Worm (Caenorhabditis elegans) whole organism, L4 larva: ENCODE measurements around the gene K11H3.5.

Experiments used
- D1046.2 ChIP-seq: fragments of 200-800 bp; sonication (Bioruptor generic); IDR thresholded peaks from 2 replicates; pipeline ENCODE4 v1.3.6; 2022; ENCODE audit warnings: missing genetic modification characterization, missing compliant biosample characterization
- F26F4.8 ChIP-seq: fragments of 200-800 bp; sonication (Bioruptor generic); conservative IDR thresholded peaks from 2 replicates; pipeline ENCODE4 v1.3.6; 2022; ENCODE audit warnings: missing genetic modification characterization, missing compliant biosample characterization
- F44E2.7 ChIP-seq: fragments of 200-800 bp; sonication (Bioruptor generic); IDR thresholded peaks from 2 replicates; pipeline ENCODE4 v2.1.2; 2022; ENCODE audit warnings: missing genetic modification characterization, missing compliant biosample characterization
- F49E8.2 ChIP-seq: sonication (generic microtip); optimal IDR thresholded peaks from 2 replicates; lab custom pipeline; 2016; ENCODE audit warnings: missing compliant biosample characterization, mild to moderate bottlenecking, missing genetic modification characterization, borderline replicate concordance
- T20F7.1 ChIP-seq: fragments of 200-800 bp; sonication (Bioruptor generic); optimal IDR thresholded peaks from 2 replicates; lab custom pipeline; 2018; ENCODE audit warnings: mild to moderate bottlenecking, missing genetic modification characterization, missing compliant biosample characterization
- T26A8.4 ChIP-seq: fragments of 200-800 bp; sonication (Bioruptor generic); IDR thresholded peaks from 2 replicates; pipeline ENCODE4 v1.3.6; 2022; ENCODE audit warnings: missing genetic modification characterization, missing compliant biosample characterization
- Y48G9A.11 ChIP-seq: fragments of 200-800 bp; sonication (Bioruptor generic); IDR thresholded peaks from 2 replicates; pipeline ENCODE4 v1.3.6; 2022; ENCODE audit warnings: missing genetic modification reagents, missing genetic modification characterization, missing compliant biosample characterization
- aha-1 ChIP-seq: fragments of 150-350 bp; peaks from one replicate; lab custom pipeline; 2014; ENCODE audit warnings: missing biosample characterization, missing genetic modification characterization
- aly-2 ChIP-seq: sonication (generic microtip); optimal IDR thresholded peaks from 2 replicates; lab custom pipeline; 2018; ENCODE audit warnings: missing biosample characterization, missing genetic modification characterization
- arid-1 ChIP-seq: fragments of 200-800 bp; sonication (Bioruptor generic); conservative IDR thresholded peaks from 2 replicates; pipeline ENCODE4 v1.3.6; 2022; ENCODE audit warnings: missing genetic modification reagents, missing genetic modification characterization, missing compliant biosample characterization
- ceh-32 ChIP-seq: sonication (generic microtip); optimal IDR thresholded peaks from 2 replicates; lab custom pipeline; 2016; ENCODE audit warnings: mild to moderate bottlenecking, missing genetic modification characterization, missing compliant biosample characterization; ENCODE audit not compliant: poor library complexity
- ceh-44 ChIP-seq: fragments of 200-800 bp; sonication (Bioruptor generic); IDR thresholded peaks from 2 replicates; pipeline ENCODE4 v1.3.6; 2022; ENCODE audit warnings: missing genetic modification reagents, missing genetic modification characterization, missing compliant biosample characterization
- ceh-82 ChIP-seq: sonication (generic microtip); optimal IDR thresholded peaks from 2 replicates; lab custom pipeline; 2017; ENCODE audit warnings: missing biosample characterization, missing genetic modification characterization
- cey-2 ChIP-seq: sonication (generic microtip); optimal IDR thresholded peaks from 3 replicates; lab custom pipeline; 2017; ENCODE audit warnings: missing genetic modification characterization, mild to moderate bottlenecking, missing compliant biosample characterization, antibody characterized with exemption, borderline replicate concordance; ENCODE audit not compliant: insufficient read depth
- ctbp-1 ChIP-seq: fragments of 200-800 bp; sonication (Bioruptor generic); IDR thresholded peaks from 2 replicates; pipeline ENCODE4 v1.3.6; 2022; ENCODE audit warnings: missing genetic modification reagents, missing genetic modification characterization, missing compliant biosample characterization
- daf-12 ChIP-seq: fragments of 150-350 bp; optimal IDR thresholded peaks from 2 replicates; lab custom pipeline; 2014; ENCODE audit warnings: missing biosample characterization, missing genetic modification reagents, missing genetic modification characterization
- daf-16 ChIP-seq, 3 experiments: sonication (generic microtip); optimal IDR thresholded peaks; 2 replicates each; lab custom pipeline; 2016 to 2017; ENCODE audit warnings: missing genetic modification characterization in 3 of 3, missing genetic modification reagents in 3 of 3, mild to moderate bottlenecking in 2 of 3, missing compliant biosample characterization in 2 of 3, missing biosample characterization in 1 of 3, moderate library complexity in 1 of 3
- daf-19 ChIP-seq: fragments of 200-800 bp; sonication (Bioruptor generic); conservative IDR thresholded peaks from 2 replicates; pipeline ENCODE4 v1.3.6; 2022; ENCODE audit warnings: missing genetic modification characterization, missing compliant biosample characterization
- daf-8 ChIP-seq: fragments of 200-800 bp; sonication (Bioruptor generic); IDR thresholded peaks from 2 replicates; pipeline ENCODE4 v1.3.6; 2022; ENCODE audit warnings: missing genetic modification characterization, missing compliant biosample characterization
- dmd-9 ChIP-seq: fragments of 200-800 bp; sonication (Bioruptor generic); IDR thresholded peaks from 2 replicates; pipeline ENCODE4 v1.3.6; 2022; ENCODE audit warnings: missing genetic modification reagents, missing genetic modification characterization, missing compliant biosample characterization
- duxl-1 ChIP-seq: sonication (generic microtip); optimal IDR thresholded peaks from 2 replicates; lab custom pipeline; 2016; ENCODE audit warnings: mild to moderate bottlenecking, missing genetic modification characterization, moderate library complexity, missing compliant biosample characterization; ENCODE audit not compliant: poor library complexity
- dve-1 ChIP-seq: sonication (generic microtip); optimal IDR thresholded peaks from 2 replicates; lab custom pipeline; 2017; ENCODE audit warnings: antibody characterized with exemption, mild to moderate bottlenecking, missing genetic modification characterization, missing compliant biosample characterization; ENCODE audit not compliant: insufficient read depth
- egl-43 ChIP-seq: fragments of 200-800 bp; sonication (Bioruptor generic); IDR thresholded peaks from 2 replicates; pipeline ENCODE4 v1.3.6; 2022; ENCODE audit warnings: missing genetic modification reagents, missing genetic modification characterization, missing compliant biosample characterization
- hif-1 ChIP-seq, 2 experiments: sonication (generic microtip); optimal IDR thresholded peaks; 2 replicates each; lab custom pipeline; 2016 to 2017; ENCODE audit warnings: missing compliant biosample characterization in 2 of 2, missing genetic modification characterization in 2 of 2, missing genetic modification reagents in 2 of 2, missing genotype in 2 of 2, mild to moderate bottlenecking in 1 of 2
- hmg-1.1 ChIP-seq: fragments of 200-800 bp; sonication (Bioruptor generic); IDR thresholded peaks from 2 replicates; pipeline ENCODE4 v1.3.6; 2022; ENCODE audit warnings: missing genetic modification reagents, missing genetic modification characterization, missing compliant biosample characterization
- lin-1 ChIP-seq: fragments of 200-800 bp; sonication (Bioruptor generic); IDR thresholded peaks from 2 replicates; pipeline ENCODE4 v1.3.6; 2022; ENCODE audit warnings: missing genetic modification reagents, missing genetic modification characterization, missing compliant biosample characterization
- lir-3 ChIP-seq: sonication (generic microtip); optimal IDR thresholded peaks from 2 replicates; lab custom pipeline; 2016; ENCODE audit warnings: mild to moderate bottlenecking, missing genetic modification characterization, missing compliant biosample characterization
- lsy-2 ChIP-seq, 2 experiments: fragments of 150-350 bp in 1 of 2; sonication (generic microtip) in 1 of 2; optimal IDR thresholded peaks; 2 replicates each; lab custom pipeline; 2014 to 2017; ENCODE audit warnings: missing biosample characterization in 2 of 2, missing genetic modification characterization in 2 of 2
- mdl-1 ChIP-seq, 2 experiments: fragments of 150-350 bp in 1 of 2; sonication (generic microtip) in 1 of 2; optimal IDR thresholded peaks; 2 replicates each; lab custom pipeline; 2014 to 2017; ENCODE audit warnings: missing biosample characterization in 2 of 2, missing genetic modification characterization in 2 of 2
- mep-1 ChIP-seq: fragments of 150-350 bp; sonication (generic microtip); optimal IDR thresholded peaks from 3 replicates; lab custom pipeline; 2014; ENCODE audit warnings: missing biosample characterization, missing genetic modification characterization
- mes-2 ChIP-seq: sonication (generic microtip); optimal IDR thresholded peaks from 2 replicates; lab custom pipeline; 2016; ENCODE audit warnings: missing genotype, mild to moderate bottlenecking, missing genetic modification characterization, missing compliant biosample characterization; ENCODE audit not compliant: poor library complexity, severe bottlenecking
- mxl-2 ChIP-seq: fragments of 200-800 bp; sonication (Bioruptor generic); conservative IDR thresholded peaks from 2 replicates; pipeline ENCODE4 v1.3.6; 2022; ENCODE audit warnings: missing genetic modification reagents, missing genetic modification characterization, missing compliant biosample characterization
- nhr-10 ChIP-seq: fragments of 150-350 bp; optimal IDR thresholded peaks from 2 replicates; lab custom pipeline; 2014; ENCODE audit warnings: missing biosample characterization, missing genetic modification characterization
- nhr-11 ChIP-seq: fragments of 150-350 bp; optimal IDR thresholded peaks from 2 replicates; lab custom pipeline; 2014; ENCODE audit warnings: missing biosample characterization, missing genetic modification characterization
- nhr-111 ChIP-seq: fragments of 200-800 bp; sonication (Bioruptor generic); optimal IDR thresholded peaks from 2 replicates; lab custom pipeline; 2018; ENCODE audit warnings: mild to moderate bottlenecking, missing genetic modification characterization, missing compliant biosample characterization
- nhr-28 ChIP-seq: fragments of 150-350 bp; optimal IDR thresholded peaks from 2 replicates; lab custom pipeline; 2014; ENCODE audit warnings: missing biosample characterization, missing genetic modification characterization
- nhr-41 ChIP-seq: fragments of 200-800 bp; sonication (Bioruptor generic); IDR thresholded peaks from 2 replicates; pipeline ENCODE4 v1.3.6; 2022; ENCODE audit warnings: missing genetic modification reagents, missing genetic modification characterization, missing compliant biosample characterization
- nhr-42 ChIP-seq: fragments of 200-800 bp; sonication (Bioruptor generic); IDR thresholded peaks from 2 replicates; pipeline ENCODE4 v1.3.6; 2022; ENCODE audit warnings: missing genetic modification characterization, missing compliant biosample characterization
- nhr-6 ChIP-seq: fragments of 150-350 bp; optimal IDR thresholded peaks from 2 replicates; lab custom pipeline; 2014; ENCODE audit warnings: missing biosample characterization, missing genetic modification characterization
- nhr-76 ChIP-seq: fragments of 150-350 bp; optimal IDR thresholded peaks from 2 replicates; lab custom pipeline; 2014; ENCODE audit warnings: missing biosample characterization, missing genetic modification characterization
- pqm-1 ChIP-seq: sonication (generic microtip); optimal IDR thresholded peaks from 2 replicates; lab custom pipeline; 2017; ENCODE audit warnings: missing biosample characterization, missing genetic modification characterization
- rbr-2 ChIP-seq: sonication (generic microtip); optimal IDR thresholded peaks from 2 replicates; lab custom pipeline; 2016; ENCODE audit warnings: missing genotype, missing genetic modification characterization, missing compliant biosample characterization
- snpc-4 ChIP-seq: fragments of 150-350 bp; optimal IDR thresholded peaks from 2 replicates; lab custom pipeline; 2014; ENCODE audit warnings: missing biosample characterization, missing genetic modification characterization
- spr-1 ChIP-seq: sonication (generic microtip); optimal IDR thresholded peaks from 2 replicates; lab custom pipeline; 2016; ENCODE audit warnings: mild to moderate bottlenecking, missing genetic modification characterization, missing compliant biosample characterization
- tra-1 ChIP-seq: fragments of 200-800 bp; sonication (Bioruptor generic); IDR thresholded peaks from 2 replicates; pipeline ENCODE4 v1.3.6; 2022; ENCODE audit warnings: missing genetic modification reagents, missing genetic modification characterization, missing compliant biosample characterization
- unc-62 ChIP-seq, 3 experiments: fragments of 150-350 bp in 1 of 3; sonication (generic microtip); optimal IDR thresholded peaks in 2 of 3; peaks in 1 of 3; 1 replicate in 1 of 3; 2 replicates in 2 of 3; lab custom pipeline; 2014 to 2017; ENCODE audit warnings: missing biosample characterization in 3 of 3, missing genetic modification characterization in 3 of 3, missing genetic modification reagents in 3 of 3, missing genotype in 1 of 3
- zag-1 ChIP-seq: fragments of 150-350 bp; optimal IDR thresholded peaks from 2 replicates; lab custom pipeline; 2014; ENCODE audit warnings: missing biosample characterization, missing genetic modification characterization
- zfp-2 ChIP-seq: sonication (generic microtip); optimal IDR thresholded peaks from 2 replicates; lab custom pipeline; 2016; ENCODE audit warnings: mild to moderate bottlenecking, missing genetic modification characterization, missing compliant biosample characterization
- zfp-3 ChIP-seq: fragments of 200-800 bp; sonication (Bioruptor generic); conservative IDR thresholded peaks from 2 replicates; pipeline ENCODE4 v1.3.6; 2022; ENCODE audit warnings: missing genetic modification reagents, missing genetic modification characterization, missing compliant biosample characterization
- zip-2 ChIP-seq: fragments of 150-350 bp; optimal IDR thresholded peaks from 2 replicates; lab custom pipeline; 2014; ENCODE audit warnings: missing biosample characterization, missing genetic modification characterization

K11H3.5 gene

ce11 chrIII:9826005-9826404, 17.6 kb upstream of the K11H3.5 start (continued):
- peak; percentile 17 for TF ChIP-seq nhr-28 (tag; lab: Kevin White, UChicago)
- no peak for TF ChIP-seq ctbp-1 (GFP tag; lab: Robert Waterston, UW)
- TF ChIP-seq Y48G9A.11 (GFP tag; lab: Robert Waterston, UW) = no peak
- TF ChIP-seq T20F7.1 (GFP tag; lab: Kevin White, UChicago) = peak; percentile 24
- TF ChIP-seq aly-2 = no peak
- no peak for TF ChIP-seq unc-62 (GFP tag; optimal IDR thresholded peaks at IDR 0.05 in 1 of 2; lab: Kevin White, UChicago)
- no peak for TF ChIP-seq unc-62 (tag; optimal IDR thresholded peaks at IDR 0.05; lab: Kevin White, UChicago)
- TF ChIP-seq rbr-2 (tag; lab: Kevin White, UChicago) = peak; percentile 29
- peak; percentile 67 for TF ChIP-seq dve-1 (tag; lab: Kevin White, UChicago)
- no peak for TF ChIP-seq lir-3 (tag; lab: Kevin White, UChicago)
- TF ChIP-seq dmd-9 (GFP tag; lab: Robert Waterston, UW) = no peak
- peak in 1 of 2 experiments; percentile 82 for TF ChIP-seq lsy-2 (tag; optimal IDR thresholded peaks at IDR 0.05; lab: Kevin White, UChicago)
- peak; percentile 27 for TF ChIP-seq nhr-11
- peak; percentile 70 for TF ChIP-seq mep-1
- TF ChIP-seq F44E2.7 (GFP tag; lab: Robert Waterston, UW) = no peak
- TF ChIP-seq spr-1 (tag; lab: Kevin White, UChicago) = no peak
- 0 out of 2 replicates have a peak, but pooled peaks have one; percentile 11 for TF ChIP-seq hmg-1.1 (GFP tag; lab: Robert Waterston, UW)
- peak; percentile 38 for TF ChIP-seq duxl-1 (tag; lab: Kevin White, UChicago)
- TF ChIP-seq egl-43 (GFP tag; lab: Robert Waterston, UW) = no peak
- no peak for TF ChIP-seq daf-8 (GFP tag; lab: Robert Waterston, UW)
- TF ChIP-seq F26F4.8 = no peak
- TF ChIP-seq daf-12 (tag; lab: Kevin White, UChicago) = no peak
- TF ChIP-seq ceh-44 (GFP tag; lab: Robert Waterston, UW) = no peak
- TF ChIP-seq ceh-32 = no peak
- no peak for TF ChIP-seq mxl-2 (GFP tag; lab: Robert Waterston, UW)
- peak; percentile 53 for TF ChIP-seq nhr-6 (tag; lab: Kevin White, UChicago)
- TF ChIP-seq mes-2 (tag; lab: Kevin White, UChicago) = peak; percentile 56
- TF ChIP-seq hif-1 (tag; optimal IDR thresholded peaks at IDR 0.05; lab: Kevin White, UChicago) = peak in 1 of 2 experiments; percentile 9
- 0 out of 2 replicates have a peak, but pooled peaks have one; percentile 45 for TF ChIP-seq lin-1 (GFP tag; lab: Robert Waterston, UW)
- TF ChIP-seq nhr-10 (tag; lab: Kevin White, UChicago) = no peak
- TF ChIP-seq nhr-111 (GFP tag; lab: Kevin White, UChicago) = no peak
- TF ChIP-seq zfp-3 (GFP tag; lab: Robert Waterston, UW) = 0 out of 2 replicates have a peak, but pooled peaks have one; percentile 63
- no peak for TF ChIP-seq ceh-82
- TF ChIP-seq daf-19 (GFP tag; lab: Robert Waterston, UW) = no peak
- TF ChIP-seq T26A8.4 = peak; percentile 7; the same call in 1 of the 2 replicates
- no peak for TF ChIP-seq nhr-41 (GFP tag; lab: Robert Waterston, UW)
- peak in 1 of 2 experiments; percentile 71 for TF ChIP-seq mdl-1 (tag; optimal IDR thresholded peaks at IDR 0.05; lab: Kevin White, UChicago)
- TF ChIP-seq cey-2 = no peak
- TF ChIP-seq tra-1 = no peak
- TF ChIP-seq arid-1 (GFP tag; lab: Robert Waterston, UW) = no peak
- no peak for TF ChIP-seq nhr-42
- TF ChIP-seq zag-1 = no peak
- TF ChIP-seq D1046.2 (GFP tag; lab: Robert Waterston, UW) = no peak
- TF ChIP-seq zip-2 (tag; lab: Kevin White, UChicago) = no peak
- no peak for TF ChIP-seq snpc-4 (tag; lab: Kevin White, UChicago)
- TF ChIP-seq pqm-1 (tag; lab: Kevin White, UChicago) = no peak
- TF ChIP-seq aha-1 (tag; lab: Kevin White, UChicago) = peak; percentile 87
- TF ChIP-seq zfp-2 (tag; lab: Kevin White, UChicago) = no peak
- no peak for TF ChIP-seq nhr-76 (tag; lab: Kevin White, UChicago)
- no peak for TF ChIP-seq F49E8.2 (tag; lab: Kevin White, UChicago)
- TF ChIP-seq daf-16 (GFP tag; optimal IDR thresholded peaks at IDR 0.05; lab: Kevin White, UChicago) = no peak
- peak; percentile 49 for TF ChIP-seq daf-16 (tag; optimal IDR thresholded peaks at IDR 0.05; lab: Kevin White, UChicago)
